Worm (Caenorhabditis elegans) whole organism, L2 larva: ENCODE results near the gene R04B5.6.

Experiments
- C34F6.9 ChIP-seq: fragments of 150-350 bp; optimal IDR thresholded peaks from 2 replicates; lab custom pipeline; 2014; ENCODE audit warnings: missing biosample characterization, missing genetic modification characterization
- F13H6.1 ChIP-seq: sonication (generic microtip); optimal IDR thresholded peaks from 2 replicates; lab custom pipeline; 2016; ENCODE audit warnings: missing genetic modification characterization, missing compliant biosample characterization
- Y55F3AM.14 ChIP-seq: fragments of 200-800 bp; sonication (Bioruptor generic); optimal IDR thresholded peaks from 2 replicates; lab custom pipeline; 2018; ENCODE audit warnings: mild to moderate bottlenecking, missing genetic modification characterization, missing compliant biosample characterization
- ZK546.5 ChIP-seq: sonication (generic microtip); optimal IDR thresholded peaks from 2 replicates; lab custom pipeline; 2017; ENCODE audit warnings: missing biosample characterization, missing genetic modification characterization
- ama-1 ChIP-seq: fragments of 150-350 bp; optimal IDR thresholded peaks from 2 replicates; lab custom pipeline; 2018; ENCODE audit warnings: inconsistent platforms
- blmp-1 ChIP-seq: sonication (generic microtip); optimal IDR thresholded peaks from 2 replicates; lab custom pipeline; 2017; ENCODE audit warnings: missing genetic modification characterization, mild to moderate bottlenecking, missing compliant biosample characterization, antibody characterized with exemption, moderate library complexity; ENCODE audit not compliant: insufficient read depth
- ceh-16 ChIP-seq: fragments of 150-350 bp; optimal IDR thresholded peaks from 2 replicates; lab custom pipeline; 2014; ENCODE audit warnings: missing biosample characterization, missing genetic modification characterization
- ceh-82 ChIP-seq: fragments of 150-350 bp; optimal IDR thresholded peaks from 2 replicates; lab custom pipeline; 2014; ENCODE audit warnings: missing biosample characterization, missing genetic modification characterization
- crh-2 ChIP-seq: sonication (generic microtip); optimal IDR thresholded peaks from 2 replicates; lab custom pipeline; 2017; ENCODE audit warnings: missing biosample characterization, missing genetic modification characterization
- dmd-4 ChIP-seq: sonication (generic microtip); optimal IDR thresholded peaks from 2 replicates; lab custom pipeline; 2017; ENCODE audit warnings: missing biosample characterization, missing genetic modification characterization
- egl-27 ChIP-seq: sonication (generic microtip); optimal IDR thresholded peaks from 3 replicates; lab custom pipeline; 2017; ENCODE audit warnings: missing biosample characterization, missing genetic modification reagents, missing genetic modification characterization
- elt-1 ChIP-seq: fragments of 150-350 bp; optimal IDR thresholded peaks from 2 replicates; lab custom pipeline; 2014; ENCODE audit warnings: missing biosample characterization, missing genetic modification characterization
- elt-3 ChIP-seq: sonication (generic microtip); optimal IDR thresholded peaks from 2 replicates; lab custom pipeline; 2017; ENCODE audit warnings: missing biosample characterization, missing genetic modification characterization
- fos-1 ChIP-seq: fragments of 150-350 bp; optimal IDR thresholded peaks from 2 replicates; lab custom pipeline; 2014; ENCODE audit warnings: missing biosample characterization, missing genetic modification characterization
- lin-11 ChIP-seq: fragments of 150-350 bp; sonication (generic microtip); optimal IDR thresholded peaks from 2 replicates; lab custom pipeline; 2014; ENCODE audit warnings: missing biosample characterization, missing genetic modification characterization, inconsistent platforms, mixed read lengths
- lin-13 ChIP-seq: fragments of 150-350 bp; optimal IDR thresholded peaks from 2 replicates; lab custom pipeline; 2014; ENCODE audit warnings: missing biosample characterization, missing genetic modification reagents, missing genetic modification characterization
- lin-39 ChIP-seq: fragments of 150-350 bp; optimal IDR thresholded peaks from 2 replicates; lab custom pipeline; 2014; ENCODE audit warnings: missing biosample characterization, missing genetic modification reagents, missing genetic modification characterization
- lsy-2 ChIP-seq, 2 experiments: fragments of 150-350 bp in 1 of 2; sonication (generic microtip) in 1 of 2; optimal IDR thresholded peaks; 2 replicates each; lab custom pipeline; 2014 to 2017; ENCODE audit warnings: missing biosample characterization in 2 of 2, missing genetic modification characterization in 2 of 2
- mbf-1 ChIP-seq: sonication (generic microtip); optimal IDR thresholded peaks from 2 replicates; lab custom pipeline; 2017; ENCODE audit warnings: missing biosample characterization, missing genetic modification characterization
- mdl-1 ChIP-seq, 2 experiments: fragments of 150-350 bp in 1 of 2; sonication (generic microtip) in 1 of 2; optimal IDR thresholded peaks; 2 replicates each; lab custom pipeline; 2017; ENCODE audit warnings: missing biosample characterization in 2 of 2, missing genetic modification characterization in 2 of 2
- nhr-11 ChIP-seq: fragments of 150-350 bp; optimal IDR thresholded peaks from 2 replicates; lab custom pipeline; 2014; ENCODE audit warnings: missing biosample characterization, missing genetic modification characterization
- nhr-12 ChIP-seq: fragments of 150-350 bp; optimal IDR thresholded peaks from 2 replicates; lab custom pipeline; 2014; ENCODE audit warnings: missing biosample characterization, missing genetic modification characterization
- nhr-129 ChIP-seq: fragments of 150-350 bp; optimal IDR thresholded peaks from 2 replicates; lab custom pipeline; 2014; ENCODE audit warnings: missing biosample characterization, missing genetic modification characterization
- nhr-21 ChIP-seq: fragments of 150-350 bp; optimal IDR thresholded peaks from 2 replicates; lab custom pipeline; 2014; ENCODE audit warnings: missing biosample characterization, missing genetic modification characterization
- nhr-23 ChIP-seq: fragments of 150-350 bp; optimal IDR thresholded peaks from 2 replicates; lab custom pipeline; 2014; ENCODE audit warnings: missing biosample characterization, missing genetic modification reagents, missing genetic modification characterization
- nhr-237 ChIP-seq: fragments of 150-350 bp; optimal IDR thresholded peaks from 2 replicates; lab custom pipeline; 2014; ENCODE audit warnings: missing biosample characterization, missing genetic modification characterization
- nhr-25 ChIP-seq: fragments of 150-350 bp; sonication (generic microtip); optimal IDR thresholded peaks from 3 replicates; lab custom pipeline; 2014; ENCODE audit warnings: missing biosample characterization, missing genetic modification characterization
- nhr-6 ChIP-seq: fragments of 150-350 bp; optimal IDR thresholded peaks from 2 replicates; lab custom pipeline; 2014; ENCODE audit warnings: missing biosample characterization, missing genetic modification characterization
- nhr-77 ChIP-seq: fragments of 150-350 bp; optimal IDR thresholded peaks from 2 replicates; lab custom pipeline; 2014; ENCODE audit warnings: missing biosample characterization, missing genetic modification characterization
- skn-1 ChIP-seq: sonication (generic microtip); optimal IDR thresholded peaks from 2 replicates; lab custom pipeline; 2017; ENCODE audit warnings: missing biosample characterization, missing genetic modification characterization
- sma-3 ChIP-seq: sonication (generic microtip); optimal IDR thresholded peaks from 2 replicates; lab custom pipeline; 2016; ENCODE audit warnings: missing genetic modification reagents, missing genetic modification characterization, missing compliant biosample characterization
- sma-9 ChIP-seq, 2 experiments: fragments of 150-350 bp in 1 of 2; sonication (generic microtip) in 1 of 2; optimal IDR thresholded peaks; 2 replicates each; lab custom pipeline; 2014 to 2016; ENCODE audit warnings: missing genetic modification characterization in 2 of 2, mild to moderate bottlenecking in 1 of 2, missing biosample characterization in 1 of 2, missing compliant biosample characterization in 1 of 2, missing genetic modification reagents in 1 of 2, moderate library complexity in 1 of 2
- snpc-4 ChIP-seq: fragments of 150-350 bp; optimal IDR thresholded peaks from 2 replicates; lab custom pipeline; 2014; ENCODE audit warnings: missing biosample characterization, missing genetic modification characterization
- unc-39 ChIP-seq: fragments of 150-350 bp; optimal IDR thresholded peaks from 2 replicates; lab custom pipeline; 2014; ENCODE audit warnings: missing biosample characterization, missing genetic modification characterization
- unc-55 ChIP-seq: fragments of 150-350 bp; sonication (generic microtip); optimal IDR thresholded peaks from 3 replicates; lab custom pipeline; 2014; ENCODE audit warnings: missing biosample characterization, missing genetic modification reagents, missing genetic modification characterization

Gene R04B5.6

ce11 chrV:10080905-10081304 is 4.1 kb upstream of the R04B5.6 start:
- TF ChIP-seq fos-1 (tag; lab: Kevin White, UChicago) (no peak), unc-55 (GFP tag; lab: Kevin White, UChicago) (no peak), nhr-12 (no peak)

ce11 chrV:10081636-10082035 is 3.3 kb upstream of the R04B5.6 start, which contains the start of gene nhr-205:
Gene nhr-205, minus strand, starts transcription at chrV:10081776.
- no peak for TF ChIP-seq nhr-129 (tag; lab: Kevin White, UChicago)
- no peak for TF ChIP-seq mbf-1 (tag; lab: Kevin White, UChicago)
- no peak for TF ChIP-seq blmp-1
- no peak for TF ChIP-seq elt-3 (tag; lab: Kevin White, UChicago)
- TF ChIP-seq ceh-82 (tag; lab: Kevin White, UChicago): no peak
- TF ChIP-seq lin-13 (GFP tag; lab: Kevin White, UChicago): no peak

ce11 chrV:10083999-10084468 is 930 bp upstream of the R04B5.6 start, which contains the start of gene nhr-12:
Gene nhr-12, minus strand, starts transcription at chrV:10084049.
- TF ChIP-seq skn-1 (tag; lab: Kevin White, UChicago) (peak; percentile 2), egl-27 (tag; lab: Kevin White, UChicago) (no peak), mdl-1 (tag; optimal IDR thresholded peaks at IDR 0.05; lab: Kevin White, UChicago) (no peak), lsy-2 (tag; optimal IDR thresholded peaks at IDR 0.05; lab: Kevin White, UChicago) (no peak), nhr-6 (no peak), sma-9 (GFP tag; optimal IDR thresholded peaks at IDR 0.05; lab: Kevin White, UChicago) (peak; percentile 29), sma-9 (tag; optimal IDR thresholded peaks at IDR 0.05; lab: Kevin White, UChicago) (no peak), C34F6.9 (no peak), elt-3 (tag; lab: Kevin White, UChicago) (no peak), crh-2 (peak; percentile 45), unc-55 (GFP tag; lab: Kevin White, UChicago) (peak; percentile 24), fos-1 (tag; lab: Kevin White, UChicago) (no peak)

- TF ChIP-seq sma-9 (GFP tag; optimal IDR thresholded peaks at IDR 0.05; lab: Kevin White, UChicago) (peak; percentile 32), sma-9 (tag; optimal IDR thresholded peaks at IDR 0.05; lab: Kevin White, UChicago) (no peak), mdl-1 (tag; optimal IDR thresholded peaks at IDR 0.05; lab: Kevin White, UChicago) (no peak), elt-3 (tag; lab: Kevin White, UChicago) (no peak), F13H6.1 (tag; lab: Kevin White, UChicago) (peak; percentile 37), unc-39 (tag; lab: Kevin White, UChicago) (no peak), fos-1 (tag; lab: Kevin White, UChicago) (no peak), ceh-82 (tag; lab: Kevin White, UChicago) (no peak), skn-1 (tag; lab: Kevin White, UChicago) (no peak), lsy-2 (tag; optimal IDR thresholded peaks at IDR 0.05; lab: Kevin White, UChicago) (peak in 1 of 2 experiments; percentile 13), mbf-1 (tag; lab: Kevin White, UChicago) (no peak), nhr-25 (tag; lab: Kevin White, UChicago) (no peak)
These were observed 1.2 kb downstream of the R04B5.6 start for ce11 chrV:10086141-10086540.

- peak; percentile 69 for TF ChIP-seq fos-1 (tag; lab: Kevin White, UChicago)
- no peak for TF ChIP-seq ceh-16 (tag; lab: Kevin White, UChicago)
- TF ChIP-seq crh-2: peak; percentile 35
- TF ChIP-seq nhr-21 (tag; lab: Kevin White, UChicago): peak; percentile 65
- no peak for TF ChIP-seq nhr-237 (tag; lab: Kevin White, UChicago)
- peak in 1 of 2 experiments; percentile 39 for TF ChIP-seq lsy-2 (tag; optimal IDR thresholded peaks at IDR 0.05; lab: Kevin White, UChicago)
- no peak for TF ChIP-seq elt-1 (tag; lab: Kevin White, UChicago)
- TF ChIP-seq F13H6.1 (tag; lab: Kevin White, UChicago): peak; percentile 29
- TF ChIP-seq nhr-11 (tag; lab: Kevin White, UChicago): no peak
- no peak for TF ChIP-seq nhr-25 (tag; lab: Kevin White, UChicago)
- TF ChIP-seq nhr-77 (tag; lab: Kevin White, UChicago): no peak
- TF ChIP-seq C34F6.9: peak; percentile 21
- peak; percentile 35 for TF ChIP-seq egl-27 (tag; lab: Kevin White, UChicago)
- TF ChIP-seq sma-9 (GFP tag; optimal IDR thresholded peaks at IDR 0.05; lab: Kevin White, UChicago): peak; percentile 87
- no peak for TF ChIP-seq sma-9 (tag; optimal IDR thresholded peaks at IDR 0.05; lab: Kevin White, UChicago)
- peak; percentile 55 for TF ChIP-seq blmp-1
- peak; percentile 15 to 45 for TF ChIP-seq mdl-1 (tag; optimal IDR thresholded peaks at IDR 0.05; lab: Kevin White, UChicago)
- peak; percentile 32 for TF ChIP-seq sma-3 (GFP tag; lab: Kevin White, UChicago)
- TF ChIP-seq elt-3 (tag; lab: Kevin White, UChicago): no peak
These were observed 2.1 kb downstream of the R04B5.6 start, which contains the start of gene R04B5.5 for ce11 chrV:10087103-10087502. Gene R04B5.5, plus strand, starts transcription at chrV:10087480.

- TF ChIP-seq nhr-23 (no peak), unc-55 (GFP tag; lab: Kevin White, UChicago) (no peak), F13H6.1 (tag; lab: Kevin White, UChicago) (no peak), lin-11 (tag; lab: Kevin White, UChicago) (no peak), nhr-21 (tag; lab: Kevin White, UChicago) (no peak), nhr-237 (tag; lab: Kevin White, UChicago) (no peak), snpc-4 (tag; lab: Kevin White, UChicago) (no peak), lin-39 (tag; lab: Kevin White, UChicago) (no peak), sma-3 (GFP tag; lab: Kevin White, UChicago) (no peak), Y55F3AM.14 (no peak), nhr-25 (tag; lab: Kevin White, UChicago) (no peak), ceh-16 (tag; lab: Kevin White, UChicago) (no peak), nhr-11 (tag; lab: Kevin White, UChicago) (no peak), lsy-2 (tag; optimal IDR thresholded peaks at IDR 0.05; lab: Kevin White, UChicago) (no peak), blmp-1 (no peak), dmd-4 (tag; lab: Kevin White, UChicago) (no peak), ZK546.5 (tag; lab: Kevin White, UChicago) (no peak), ama-1 (lab: Kevin White, UChicago) (no peak)
These were observed 5.5 kb downstream of the R04B5.6 start, which contains the start of gene R04B5.7 for ce11 chrV:10090461-10090860. Gene R04B5.7, minus strand, starts transcription at chrV:10090561.
